Fruit fly (Drosophila melanogaster) whole organism, embryonic: ENCODE data around the gene ghi.

Experiments
- Aef1 ChIP-seq: fragments of 200-800 bp; sonication (Bioruptor generic); IDR thresholded peaks from 3 replicates; pipeline ENCODE4 v1.3.6; 2022; ENCODE audit warnings: missing biosample characterization, missing genetic modification characterization
- Atf-2 ChIP-seq: fragments of 200-800 bp; sonication (Bioruptor generic); optimal IDR thresholded peaks from 2 replicates; lab custom pipeline; 2016; ENCODE audit warnings: missing biosample characterization, missing genetic modification characterization
- B-H2 ChIP-seq: fragments of 200-800 bp; sonication (Bioruptor generic); optimal IDR thresholded peaks from 2 replicates; lab custom pipeline; 2018; ENCODE audit warnings: missing biosample characterization, mild to moderate bottlenecking, missing genetic modification characterization
- C15 ChIP-seq: fragments of 200-800 bp; sonication (Bioruptor generic); IDR thresholded peaks from 3 replicates; pipeline ENCODE4 v1.3.6; 2022; ENCODE audit warnings: missing biosample characterization, missing genetic modification characterization
- CG10431 ChIP-seq: fragments of 200-800 bp; sonication (Bioruptor generic); optimal IDR thresholded peaks from 3 replicates; lab custom pipeline; 2018; ENCODE audit warnings: missing biosample characterization, mild to moderate bottlenecking, missing genetic modification characterization
- CG11093 ChIP-seq: fragments of 200-800 bp; sonication (Bioruptor generic); IDR thresholded peaks from 3 replicates; pipeline ENCODE4 v1.3.6; 2022; ENCODE audit warnings: missing biosample characterization, missing genetic modification characterization
- CG11456 ChIP-seq: fragments of 200-800 bp; sonication (Bioruptor generic); IDR thresholded peaks from 3 replicates; pipeline ENCODE4 v1.3.6; 2022; ENCODE audit warnings: missing biosample characterization, missing genetic modification characterization
- CG12071 ChIP-seq: fragments of 200-800 bp; sonication (Bioruptor generic); optimal IDR thresholded peaks from 3 replicates; lab custom pipeline; 2018; ENCODE audit warnings: missing biosample characterization, mild to moderate bottlenecking, missing genetic modification characterization
- CG1233 ChIP-seq: fragments of 200-800 bp; sonication (Bioruptor generic); optimal IDR thresholded peaks from 4 replicates; lab custom pipeline; 2018; ENCODE audit warnings: missing biosample characterization, mild to moderate bottlenecking, missing genetic modification characterization
- CG13296 ChIP-seq: fragments of 200-800 bp; sonication (Bioruptor generic); optimal IDR thresholded peaks from 3 replicates; lab custom pipeline; 2018; ENCODE audit warnings: missing biosample characterization, mild to moderate bottlenecking, missing genetic modification characterization
- CG15514 ChIP-seq: fragments of 200-800 bp; sonication (Bioruptor generic); optimal IDR thresholded peaks from 3 replicates; lab custom pipeline; 2017; ENCODE audit warnings: missing biosample characterization, missing genetic modification characterization, mild to moderate bottlenecking, moderate library complexity, missing genetic modification reagents
- CG1602 ChIP-seq: fragments of 200-800 bp; sonication (Bioruptor generic); optimal IDR thresholded peaks from 3 replicates; lab custom pipeline; 2016; ENCODE audit warnings: missing biosample characterization, missing genetic modification characterization
- CG17912 ChIP-seq: fragments of 200-800 bp; sonication (Bioruptor generic); optimal IDR thresholded peaks from 2 replicates; lab custom pipeline; 2018; ENCODE audit warnings: missing biosample characterization, mild to moderate bottlenecking, missing genetic modification characterization
- CG18262 ChIP-seq: fragments of 200-800 bp; optimal IDR thresholded peaks from 3 replicates; lab custom pipeline; 2019; ENCODE audit warnings: missing biosample characterization, mild to moderate bottlenecking, missing genetic modification characterization, moderate library complexity
- CG30403 ChIP-seq: fragments of 200-800 bp; sonication (Bioruptor generic); optimal IDR thresholded peaks from 3 replicates; lab custom pipeline; 2016; ENCODE audit warnings: missing biosample characterization, missing genetic modification characterization
- CG3281 ChIP-seq: fragments of 200-800 bp; sonication (Bioruptor generic); optimal IDR thresholded peaks from 3 replicates; lab custom pipeline; 2017; ENCODE audit warnings: missing biosample characterization, mild to moderate bottlenecking, missing genetic modification characterization
- CG3407 ChIP-seq: fragments of 200-800 bp; sonication (Bioruptor generic); optimal IDR thresholded peaks from 2 replicates; lab custom pipeline; 2018; ENCODE audit warnings: missing biosample characterization, mild to moderate bottlenecking, missing genetic modification characterization
- CG3995 ChIP-seq: fragments of 200-800 bp; sonication (Bioruptor generic); optimal IDR thresholded peaks from 3 replicates; lab custom pipeline; 2016; ENCODE audit warnings: missing biosample characterization, missing genetic modification characterization
- CG5245 ChIP-seq: fragments of 200-800 bp; sonication (Bioruptor generic); optimal IDR thresholded peaks from 3 replicates; lab custom pipeline; 2016; ENCODE audit warnings: missing biosample characterization, missing genetic modification characterization
- CG6175 ChIP-seq: fragments of 200-800 bp; sonication (Bioruptor generic); IDR thresholded peaks from 3 replicates; pipeline ENCODE4 v1.3.6; 2022; ENCODE audit warnings: missing biosample characterization, missing genetic modification characterization
- CG7372 ChIP-seq: fragments of 200-800 bp; sonication (Bioruptor generic); IDR thresholded peaks from 2 replicates; pipeline ENCODE4 v1.3.6; 2022; ENCODE audit warnings: missing biosample characterization, missing genetic modification characterization
- CG7786 ChIP-seq: fragments of 200-800 bp; sonication (Bioruptor generic); optimal IDR thresholded peaks from 2 replicates; lab custom pipeline; 2016; ENCODE audit warnings: missing biosample characterization, missing genetic modification characterization
- CG7963 ChIP-seq: fragments of 200-800 bp; sonication (Bioruptor generic); IDR thresholded peaks from 3 replicates; pipeline ENCODE4 v1.3.6; 2022; ENCODE audit warnings: missing biosample characterization, missing genetic modification characterization; ENCODE audit not compliant: partially characterized antibody
- CG8359 ChIP-seq: fragments of 200-800 bp; sonication (Bioruptor generic); optimal IDR thresholded peaks from 2 replicates; lab custom pipeline; 2017; ENCODE audit warnings: missing biosample characterization, mild to moderate bottlenecking, missing genetic modification characterization, borderline replicate concordance
- CG8388 ChIP-seq: fragments of 200-800 bp; sonication (Bioruptor generic); optimal IDR thresholded peaks from 2 replicates; lab custom pipeline; 2019; ENCODE audit warnings: missing biosample characterization, mild to moderate bottlenecking, missing genetic modification characterization, moderate library complexity
- CG9797 ChIP-seq: fragments of 200-800 bp; sonication (Bioruptor generic); optimal IDR thresholded peaks from 3 replicates; lab custom pipeline; 2018; ENCODE audit warnings: missing biosample characterization, mild to moderate bottlenecking, missing genetic modification characterization
- CG9932 ChIP-seq: fragments of 200-800 bp; sonication (Bioruptor generic); IDR thresholded peaks from 2 replicates; pipeline ENCODE4 v1.3.6; 2022; ENCODE audit warnings: missing biosample characterization, missing genetic modification characterization
- Gsc ChIP-seq: fragments of 200-800 bp; sonication (Bioruptor generic); IDR thresholded peaks from 2 replicates; pipeline ENCODE4 v1.3.6; 2022; ENCODE audit warnings: missing biosample characterization, missing genetic modification characterization
- Gug ChIP-seq: fragments of 200-800 bp; sonication (Bioruptor generic); IDR thresholded peaks from 4 replicates; pipeline ENCODE4 v1.3.6; 2022; ENCODE audit warnings: missing biosample characterization, missing genetic modification characterization
- HLH4C ChIP-seq: fragments of 200-800 bp; sonication (Bioruptor generic); IDR thresholded peaks from 3 replicates; pipeline ENCODE4 v1.3.6; 2022; ENCODE audit warnings: missing biosample characterization, missing genetic modification characterization; ENCODE audit not compliant: partially characterized antibody
- Nf-YC ChIP-seq: fragments of 200-800 bp; optimal IDR thresholded peaks from 3 replicates; lab custom pipeline; 2019; ENCODE audit warnings: missing biosample characterization, mild to moderate bottlenecking, missing genetic modification characterization, moderate library complexity
- Pdp1 ChIP-seq, 2 experiments: fragments of 200-800 bp; sonication (Bioruptor generic); optimal IDR thresholded peaks; 3 replicates each; lab custom pipeline; 2016; ENCODE audit warnings: missing biosample characterization in 2 of 2, missing genetic modification characterization in 2 of 2, mild to moderate bottlenecking in 1 of 2, moderate library complexity in 1 of 2
- Stat92E ChIP-seq, 3 experiments: fragments of >200 bp in 2 of 3; fragments of 200-800 bp in 1 of 3; sonication (Bioruptor generic) in 1 of 3; optimal IDR thresholded peaks; 2 replicates each; lab custom pipeline; 2017 to 2019; ENCODE audit warnings: missing biosample characterization in 3 of 3, missing genetic modification characterization in 3 of 3, mild to moderate bottlenecking in 1 of 3, moderate library complexity in 1 of 3
- Taf1 ChIP-seq: fragments of 200-800 bp; sonication (Bioruptor generic); IDR thresholded peaks from 2 replicates; pipeline ENCODE4 v1.3.6; 2022; ENCODE audit warnings: missing biosample characterization, missing genetic modification characterization
- Tbp ChIP-seq: fragments of >200 bp; optimal IDR thresholded peaks from 2 replicates; lab custom pipeline; 2018; ENCODE audit warnings: missing biosample characterization, missing genetic modification characterization
- ab ChIP-seq: fragments of 200-800 bp; sonication (Bioruptor generic); optimal IDR thresholded peaks from 2 replicates; lab custom pipeline; 2016; ENCODE audit warnings: missing biosample characterization, missing genetic modification characterization
- bbx ChIP-seq: fragments of 200-800 bp; sonication (Bioruptor generic); IDR thresholded peaks from 2 replicates; pipeline ENCODE4 v1.3.6; 2022; ENCODE audit warnings: missing biosample characterization, missing genetic modification characterization; ENCODE audit not compliant: partially characterized antibody
- fd96Cb ChIP-seq: fragments of 200-800 bp; sonication (Bioruptor generic); optimal IDR thresholded peaks from 2 replicates; lab custom pipeline; 2018; ENCODE audit warnings: missing biosample characterization, mild to moderate bottlenecking, missing genetic modification characterization, moderate library complexity
- gem ChIP-seq: fragments of 200-800 bp; sonication (Bioruptor generic); optimal IDR thresholded peaks from 2 replicates; lab custom pipeline; 2019; ENCODE audit warnings: missing biosample characterization, mild to moderate bottlenecking, missing genetic modification characterization, moderate library complexity
- gro ChIP-seq: fragments of 200-800 bp; sonication (Bioruptor generic); optimal IDR thresholded peaks from 2 replicates; lab custom pipeline; 2016; ENCODE audit warnings: missing biosample characterization, missing genetic modification characterization
- her ChIP-seq: fragments of 200-800 bp; sonication (Bioruptor generic); optimal IDR thresholded peaks from 2 replicates; lab custom pipeline; 2016; ENCODE audit warnings: missing biosample characterization, missing genetic modification characterization
- otp ChIP-seq: fragments of 200-800 bp; sonication (Bioruptor generic); IDR thresholded peaks from 3 replicates; pipeline ENCODE4, ENCODE4 v1.3.6; 2022; ENCODE audit warnings: missing biosample characterization, missing genetic modification characterization
- pb ChIP-seq: fragments of 200-800 bp; sonication (Bioruptor generic); optimal IDR thresholded peaks from 3 replicates; lab custom pipeline; 2016; ENCODE audit warnings: missing biosample characterization, missing genetic modification characterization
- psq ChIP-seq: fragments of 200-800 bp; sonication (Bioruptor generic); optimal IDR thresholded peaks from 2 replicates; lab custom pipeline; 2017; ENCODE audit warnings: missing biosample characterization, missing genetic modification characterization
- schlank ChIP-seq: fragments of 200-800 bp; sonication (Bioruptor generic); optimal IDR thresholded peaks from 2 replicates; lab custom pipeline; 2018; ENCODE audit warnings: missing biosample characterization, mild to moderate bottlenecking, missing genetic modification characterization
- sisA ChIP-seq: fragments of 200-800 bp; sonication (Bioruptor generic); IDR thresholded peaks from 2 replicates; pipeline ENCODE4 v1.3.6; 2022; ENCODE audit warnings: missing biosample characterization, missing genetic modification characterization
- sug ChIP-seq: fragments of 200-800 bp; optimal IDR thresholded peaks from 2 replicates; lab custom pipeline; 2019; ENCODE audit warnings: missing biosample characterization, mild to moderate bottlenecking, missing genetic modification characterization, moderate library complexity
- tin ChIP-seq: fragments of 200-800 bp; sonication (Bioruptor generic); optimal IDR thresholded peaks from 3 replicates; lab custom pipeline; 2016; ENCODE audit warnings: missing biosample characterization, missing genetic modification characterization
- twi ChIP-seq: fragments of 200-800 bp; optimal IDR thresholded peaks from 2 replicates; lab custom pipeline; 2019; ENCODE audit warnings: missing biosample characterization, mild to moderate bottlenecking, missing genetic modification characterization, moderate library complexity
- wor ChIP-seq: fragments of 200-800 bp; sonication (Bioruptor generic); IDR thresholded peaks from 2 replicates; pipeline ENCODE4 v1.3.6; 2022; ENCODE audit warnings: missing biosample characterization, missing genetic modification characterization

ghi gene

DNA sequence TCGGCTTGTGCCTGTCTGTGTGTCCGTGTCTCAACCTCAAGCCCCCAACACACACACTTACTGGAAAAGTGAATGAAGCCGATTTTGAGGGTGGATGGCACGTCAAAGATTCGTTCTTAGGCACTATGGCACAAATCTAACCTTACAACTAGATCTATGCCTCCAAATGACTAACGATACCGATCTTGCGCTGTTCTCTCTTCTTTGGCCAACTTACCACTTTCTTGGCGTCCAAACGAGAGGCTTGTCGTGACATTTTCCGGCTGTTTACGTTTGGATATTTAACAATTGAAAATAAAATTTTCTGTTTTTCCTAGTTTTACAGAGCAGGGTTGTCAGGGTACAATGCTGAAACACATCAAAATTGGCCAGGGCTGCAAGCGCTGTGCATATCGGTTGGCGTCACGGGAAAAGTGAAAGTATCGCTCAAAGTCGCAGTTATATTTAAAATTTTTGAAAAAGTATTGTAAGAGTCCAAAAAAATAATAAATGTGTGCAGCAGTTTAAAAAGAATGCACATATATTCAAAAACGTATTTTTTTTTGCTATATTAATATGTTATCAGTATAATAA, 9.7 kb upstream of the ghi start, which contains the start of the genes Bet3 and Nf-YA (continued):
- peak; percentile 0 for TF ChIP-seq CG13296 (GFP tag; lab: Kevin White, UChicago)
- peak; percentile 27 for TF ChIP-seq CG1233 (GFP tag; lab: Kevin White, UChicago)
- TF ChIP-seq CG10431 (GFP tag; lab: Kevin White, UChicago), result peak; percentile 8
- peak; percentile 86 for TF ChIP-seq CG9932 (GFP tag; lab: Robert Waterston, UW)
- TF ChIP-seq CG12071, result no peak
- TF ChIP-seq Gug (GFP tag; lab: Robert Waterston, UW), result peak; percentile 81
- no peak for TF ChIP-seq CG8359 (GFP tag; lab: Kevin White, UChicago)
- no peak for TF ChIP-seq Taf1 (GFP tag; lab: Robert Waterston, UW)
- TF ChIP-seq CG7786 (GFP tag; lab: Kevin White, UChicago), result peak; percentile 51
- TF ChIP-seq HLH4C (GFP tag; lab: Robert Waterston, UW), result peak; percentile 69
- TF ChIP-seq tin (GFP tag; lab: Kevin White, UChicago), result peak; percentile 72
- peak; percentile 62 for TF ChIP-seq CG17912
- TF ChIP-seq CG15514 (GFP tag; lab: Kevin White, UChicago), result peak; percentile 82
- no peak for TF ChIP-seq ab
- TF ChIP-seq otp, result no peak
- TF ChIP-seq CG18262 (tag; lab: Kevin White, UChicago), result peak; percentile 28
- peak; percentile 53 for TF ChIP-seq CG9797 (GFP tag; lab: Kevin White, UChicago)
- peak; percentile 29 for TF ChIP-seq fd96Cb (tag; lab: Kevin White, UChicago)
- TF ChIP-seq sisA (GFP tag; lab: Robert Waterston, UW), result peak; percentile 71
- TF ChIP-seq schlank (tag; lab: Kevin White, UChicago), result no peak
- TF ChIP-seq CG6175 (GFP tag; lab: Robert Waterston, UW), result no peak
- TF ChIP-seq Nf-YC (tag; lab: Kevin White, UChicago), result peak; percentile 43
- TF ChIP-seq psq (GFP tag; lab: Kevin White, UChicago), result no peak
- peak; percentile 2 for TF ChIP-seq CG1602 (GFP tag; lab: Kevin White, UChicago)
- TF ChIP-seq sug (tag; lab: Kevin White, UChicago), result peak; percentile 41
- TF ChIP-seq CG7372, result peak; percentile 60; the same call in 1 of the 2 replicates
- TF ChIP-seq twi, result no peak
- TF ChIP-seq pb (GFP tag; lab: Kevin White, UChicago), result no peak
- TF ChIP-seq CG3407, result no peak
- TF ChIP-seq her (GFP tag; lab: Kevin White, UChicago), result peak; percentile 36
- TF ChIP-seq CG11093 (GFP tag; lab: Robert Waterston, UW), result 0 out of 3 replicates have a peak, but pooled peaks have one; percentile 17
- TF ChIP-seq gem (tag; lab: Kevin White, UChicago), result peak; percentile 51
- TF ChIP-seq C15 (GFP tag; lab: Robert Waterston, UW), result no peak
- TF ChIP-seq CG11456, result peak; percentile 79
- no peak for TF ChIP-seq CG5245 (GFP tag; lab: Kevin White, UChicago)
- no peak for TF ChIP-seq Gsc (GFP tag; lab: Robert Waterston, UW)
- TF ChIP-seq Stat92E (GFP tag; optimal IDR thresholded peaks at IDR 0.05; lab: Kevin White, UChicago), result no peak
- peak; percentile 50; the same call in 1 of the 3 replicates for TF ChIP-seq Aef1
- no peak for TF ChIP-seq wor (GFP tag; lab: Robert Waterston, UW)
- TF ChIP-seq CG8388 (GFP tag; lab: Kevin White, UChicago), result peak; percentile 21
- TF ChIP-seq CG3995 (GFP tag; lab: Kevin White, UChicago), result peak; percentile 96
- peak; percentile 40 for TF ChIP-seq CG3281 (GFP tag; lab: Kevin White, UChicago)
- no peak for TF ChIP-seq Tbp (GFP tag; lab: Kevin White, UChicago)
- TF ChIP-seq Pdp1 (GFP tag; optimal IDR thresholded peaks at IDR 0.05; lab: Kevin White, UChicago), result peak; percentile 39 to 51
- TF ChIP-seq gro (GFP tag; lab: Kevin White, UChicago), result no peak
- TF ChIP-seq CG7963 (GFP tag; lab: Robert Waterston, UW), result peak; percentile 72; the same call in 2 of the 3 replicates
- no peak for TF ChIP-seq Atf-2 (GFP tag; lab: Kevin White, UChicago)
- TF ChIP-seq B-H2 (GFP tag; lab: Kevin White, UChicago), result peak; percentile 69
- TF ChIP-seq CG30403 (GFP tag; lab: Kevin White, UChicago), result peak; percentile 74
- TF ChIP-seq bbx (GFP tag; lab: Robert Waterston, UW), result peak; percentile 85
